Fruit fly (Drosophila melanogaster): ENCODE data around the gene RpS28b.

RpS28b gene

DNA sequence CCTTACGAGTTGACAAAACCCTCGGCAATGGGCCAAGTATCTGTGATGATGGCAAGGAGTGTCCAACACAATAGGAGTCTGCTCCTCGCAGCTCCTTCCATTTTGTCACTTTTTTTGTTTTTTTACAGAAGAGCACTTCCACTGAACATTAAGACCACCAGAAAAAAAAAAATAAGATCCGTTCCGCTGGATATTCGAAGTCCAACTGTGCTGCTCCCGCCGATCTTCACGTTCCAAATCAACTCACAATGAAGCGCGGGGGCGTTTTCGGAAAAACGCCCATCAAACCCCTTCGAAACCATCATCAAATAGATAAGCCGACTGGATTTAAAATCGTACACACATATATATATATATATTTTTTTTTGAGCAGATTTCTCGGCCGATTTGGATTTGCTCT lies 16.8 kb downstream of the RpS28b start, which contains the start of gene Cubn:
TSS of gene Cubn (minus strand) at position 101 of the 400 bp plus-strand sequence.
- no peak for TF ChIP-seq insv (optimal IDR thresholded peaks at IDR 0.05)
- no peak for TF ChIP-seq Sin3A (optimal IDR thresholded peaks at IDR 0.05)
- no peak for TF ChIP-seq ttk (optimal IDR thresholded peaks at IDR 0.05)
- TF ChIP-seq h (optimal IDR thresholded peaks at IDR 0.05) = no peak

DNA sequence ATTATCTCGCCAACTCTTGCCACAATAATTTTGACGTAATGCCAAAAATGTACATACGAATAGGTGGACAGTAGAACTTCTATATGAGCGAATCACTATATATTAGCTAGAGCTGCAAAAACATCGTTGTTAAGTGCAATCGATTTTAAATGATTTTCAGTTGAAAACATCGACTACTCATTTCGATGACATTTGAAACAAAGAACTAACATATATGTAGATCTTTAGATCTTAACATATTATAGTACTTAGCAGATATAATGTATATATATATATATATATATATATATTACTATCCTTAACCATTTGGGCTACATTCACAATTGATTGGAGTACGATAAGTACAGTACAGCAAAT lies 21.7 kb downstream of the RpS28b start, which contains the start of gene CG42395:
TSS of gene CG42395 (minus strand) at position 101 of the 357 bp plus-strand sequence.
- no peak for TF ChIP-seq Sin3A (optimal IDR thresholded peaks at IDR 0.05)
- TF ChIP-seq insv (optimal IDR thresholded peaks at IDR 0.05) = no peak
- no peak for TF ChIP-seq Myc (optimal IDR thresholded peaks at IDR 0.05)
- no peak for TF ChIP-seq psq (optimal IDR thresholded peaks at IDR 0.05)
- no peak for TF ChIP-seq ttk (optimal IDR thresholded peaks at IDR 0.05)
- TF ChIP-seq h (optimal IDR thresholded peaks at IDR 0.05) = no peak

DNA sequence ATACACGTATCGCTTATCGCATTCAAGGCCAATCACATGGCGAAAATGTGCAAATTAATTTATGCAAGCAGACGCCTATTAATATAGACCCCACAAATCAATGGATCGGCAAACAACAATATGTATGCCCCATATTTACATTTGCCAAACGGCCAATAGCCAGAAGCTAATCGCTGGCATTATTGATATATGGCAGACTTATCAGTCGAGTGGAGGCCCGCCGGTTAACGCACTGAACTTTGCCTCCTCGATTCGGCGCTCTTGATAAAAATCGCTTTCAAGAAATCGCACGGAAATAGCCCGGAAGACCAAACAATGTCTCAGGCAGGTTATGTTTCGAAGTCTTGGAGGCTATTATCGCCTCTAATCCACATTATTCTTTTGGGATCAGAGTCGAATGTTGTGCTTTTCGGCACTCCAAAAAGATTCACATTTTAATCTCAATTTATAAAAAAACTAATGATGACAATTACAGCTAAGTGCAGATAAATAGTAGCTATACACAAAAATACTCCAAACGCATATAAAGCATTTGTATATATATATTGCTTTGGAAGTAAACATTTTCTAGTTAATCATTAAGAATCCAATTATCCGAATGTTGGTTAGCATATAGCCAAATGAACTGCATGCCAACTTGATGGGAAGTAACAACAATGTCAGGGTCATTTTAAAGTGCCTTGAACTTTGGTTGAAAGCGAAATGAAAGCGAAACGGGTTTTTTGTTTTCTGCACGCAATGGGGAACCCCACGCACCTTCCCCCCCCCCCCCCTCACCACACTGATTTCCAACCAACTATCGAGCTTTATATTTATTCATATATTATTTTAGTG lies 22.3 kb downstream of the RpS28b start:
- TF ChIP-seq ttk (optimal IDR thresholded peaks at IDR 0.05) (no peak), insv (optimal IDR thresholded peaks at IDR 0.05) (no peak), h (optimal IDR thresholded peaks at IDR 0.05) (no peak), Myc (optimal IDR thresholded peaks at IDR 0.05) (no peak), Sin3A (optimal IDR thresholded peaks at IDR 0.05) (no peak), psq (optimal IDR thresholded peaks at IDR 0.05) (no peak)

DNA sequence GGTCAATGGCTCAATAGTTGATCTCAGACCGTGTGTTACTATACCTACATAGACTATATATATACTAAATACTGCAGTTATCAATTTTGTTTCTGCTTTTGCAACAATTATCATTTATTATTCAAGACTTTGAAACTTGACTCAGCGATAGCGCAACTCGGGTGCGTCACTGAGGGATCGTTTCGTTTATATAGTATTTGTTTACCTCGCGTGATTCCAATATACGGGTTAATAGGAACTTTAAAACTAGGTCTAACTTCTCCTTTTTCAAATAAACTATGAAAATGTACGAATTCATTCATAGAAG lies 22.9 kb downstream of the RpS28b start:
- TF ChIP-seq Myc (optimal IDR thresholded peaks at IDR 0.05) (no peak), psq (optimal IDR thresholded peaks at IDR 0.05) (no peak), Sin3A (optimal IDR thresholded peaks at IDR 0.05) (no peak), h (optimal IDR thresholded peaks at IDR 0.05) (no peak), insv (optimal IDR thresholded peaks at IDR 0.05) (no peak), ttk (optimal IDR thresholded peaks at IDR 0.05) (no peak)

DNA sequence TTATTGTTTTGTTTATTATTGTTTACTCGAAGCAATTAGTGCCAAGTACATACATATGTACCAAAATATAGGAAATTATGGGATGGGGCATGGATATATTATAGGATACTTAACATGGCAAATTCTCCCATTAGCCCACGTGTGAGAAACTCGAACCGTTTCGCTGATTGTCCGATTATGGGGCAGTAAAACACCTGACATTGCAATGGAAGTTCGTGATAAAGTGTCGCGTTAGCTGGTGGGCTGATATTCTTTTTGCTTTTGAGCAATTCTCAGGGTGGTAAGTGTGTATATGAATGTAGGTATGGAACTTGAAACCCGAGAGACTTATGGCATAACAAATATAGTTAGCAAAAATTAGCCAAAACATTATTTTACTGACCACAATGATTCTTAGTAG lies 23.6 kb downstream of the RpS28b start:
- TF ChIP-seq h (optimal IDR thresholded peaks at IDR 0.05) (no peak), Sin3A (optimal IDR thresholded peaks at IDR 0.05) (no peak), Myc (optimal IDR thresholded peaks at IDR 0.05) (no peak)

DNA sequence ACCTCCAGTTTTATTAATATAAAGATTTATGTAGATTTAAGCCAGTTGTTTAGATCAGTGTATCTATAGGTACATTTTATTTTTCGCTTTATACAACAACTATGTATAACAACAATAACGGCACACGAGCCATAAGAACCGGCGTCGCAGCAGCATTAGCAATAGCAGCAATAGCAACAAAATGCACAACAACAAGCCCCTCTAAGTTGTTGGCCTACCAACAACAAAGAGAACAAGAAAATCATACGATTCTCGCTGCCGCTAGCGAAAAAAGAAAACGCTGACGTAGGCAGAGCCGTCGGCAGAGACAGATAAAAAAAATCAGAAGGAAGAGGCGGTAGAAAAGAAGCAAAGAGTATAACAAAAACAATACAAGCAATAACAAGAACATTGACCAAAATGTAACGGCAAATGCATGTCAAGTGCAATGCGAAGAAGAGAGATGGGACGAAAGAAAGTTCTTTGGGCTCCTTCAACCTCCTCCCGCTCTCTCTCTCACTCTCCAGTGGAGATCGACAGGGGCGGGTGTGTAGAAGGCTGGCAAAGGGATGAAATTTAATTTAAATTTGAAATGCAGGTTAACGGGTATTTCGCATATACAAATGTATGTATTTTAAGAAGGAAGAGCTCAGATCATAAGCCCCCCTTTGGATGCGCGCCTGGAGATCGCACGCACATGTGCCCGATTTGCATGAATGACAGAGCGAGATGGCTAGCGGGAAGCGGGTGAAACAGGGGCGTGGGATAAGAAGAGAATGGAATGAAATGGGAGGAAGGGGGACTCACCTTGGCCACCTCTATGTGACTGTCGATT lies 24.5 kb downstream of the RpS28b start:
- TF ChIP-seq Myc (optimal IDR thresholded peaks at IDR 0.05) (no peak), psq (optimal IDR thresholded peaks at IDR 0.05) (no peak), Sin3A (optimal IDR thresholded peaks at IDR 0.05) (no peak), ttk (optimal IDR thresholded peaks at IDR 0.05) (no peak), h (optimal IDR thresholded peaks at IDR 0.05) (no peak), insv (optimal IDR thresholded peaks at IDR 0.05) (no peak)

DNA sequence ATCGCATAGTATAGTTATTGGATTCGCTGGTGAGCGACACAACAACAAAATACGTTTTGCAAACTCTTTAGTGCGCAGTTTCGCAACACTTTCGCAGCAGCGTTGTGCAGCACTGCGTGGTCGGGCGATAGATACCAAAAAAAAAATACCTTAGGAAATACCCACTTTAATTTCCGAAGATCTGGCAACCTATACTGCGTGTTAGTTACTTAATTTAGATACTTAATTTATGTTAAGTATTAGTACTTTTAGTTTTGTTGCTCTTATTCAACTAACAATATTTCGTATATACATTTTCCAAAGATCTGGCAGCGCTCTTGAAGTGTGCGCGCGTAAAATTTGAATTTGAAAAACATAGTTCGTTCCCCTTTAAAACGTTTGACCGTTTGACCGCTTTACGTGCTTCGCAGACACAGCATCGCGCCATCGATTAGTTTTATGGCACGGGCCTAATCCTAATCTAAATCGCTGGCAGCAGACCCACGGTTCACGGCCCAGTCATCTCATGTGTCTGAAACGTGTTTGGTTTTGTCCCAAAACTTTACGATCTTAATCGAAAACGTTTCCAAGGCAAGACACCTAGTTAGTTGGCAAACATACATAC lies 25.6 kb downstream of the RpS28b start, which contains the start of gene LPCAT:
TSS of gene LPCAT (minus strand) at position 70 of the 604 bp plus-strand sequence.
- TF ChIP-seq psq (optimal IDR thresholded peaks at IDR 0.05) (no peak), Myc (optimal IDR thresholded peaks at IDR 0.05) (no peak), insv (optimal IDR thresholded peaks at IDR 0.05) (no peak), Sin3A (optimal IDR thresholded peaks at IDR 0.05) (no peak), ttk (optimal IDR thresholded peaks at IDR 0.05) (no peak), h (optimal IDR thresholded peaks at IDR 0.05) (no peak)

DNA sequence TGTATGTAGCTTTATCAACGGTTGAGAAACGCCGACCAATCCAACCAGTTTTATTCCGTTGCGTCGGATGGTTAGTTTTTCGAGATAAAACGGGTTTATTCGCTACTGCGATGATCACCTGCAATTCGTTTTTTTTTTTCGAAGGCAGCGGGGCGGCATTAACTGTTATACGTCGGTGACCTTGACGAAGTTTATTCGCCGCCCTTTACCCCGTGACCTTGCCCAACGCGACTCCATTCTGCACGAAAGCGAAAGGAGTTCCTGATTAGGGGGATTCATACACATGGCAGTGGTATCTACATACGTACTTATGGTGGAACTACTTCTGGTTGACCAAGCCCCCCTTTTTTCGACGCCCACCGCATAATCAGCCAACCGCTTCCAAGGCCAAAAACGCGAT lies 26.1 kb downstream of the RpS28b start:
- TF ChIP-seq insv (optimal IDR thresholded peaks at IDR 0.05) = no peak
- TF ChIP-seq Sin3A (optimal IDR thresholded peaks at IDR 0.05) = no peak
- TF ChIP-seq h (optimal IDR thresholded peaks at IDR 0.05) = no peak
- TF ChIP-seq Myc (optimal IDR thresholded peaks at IDR 0.05) = no peak
- TF ChIP-seq ttk (optimal IDR thresholded peaks at IDR 0.05) = no peak
- no peak for TF ChIP-seq psq (optimal IDR thresholded peaks at IDR 0.05)

DNA sequence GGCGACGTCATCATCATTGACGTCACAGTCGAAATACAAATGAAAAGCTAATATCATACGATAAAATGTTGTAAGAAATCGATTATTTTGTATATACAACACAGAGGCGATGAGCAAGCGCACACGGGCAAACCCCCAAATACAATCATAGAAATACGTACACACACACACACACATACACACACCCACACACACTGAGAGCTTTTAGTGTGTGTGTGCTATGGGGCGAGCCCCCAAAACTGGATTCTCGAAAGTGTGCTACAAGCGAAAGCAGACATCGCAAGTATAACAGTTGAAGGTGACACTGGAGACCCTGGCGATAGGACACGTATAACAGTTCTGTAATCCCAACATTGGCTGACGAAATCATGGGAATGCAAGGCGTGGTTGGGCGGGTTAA lies 27.4 kb downstream of the RpS28b start:
- TF ChIP-seq ttk (optimal IDR thresholded peaks at IDR 0.05) (no peak), insv (optimal IDR thresholded peaks at IDR 0.05) (no peak), psq (optimal IDR thresholded peaks at IDR 0.05) (no peak), h (optimal IDR thresholded peaks at IDR 0.05) (no peak), Myc (optimal IDR thresholded peaks at IDR 0.05) (no peak)

DNA sequence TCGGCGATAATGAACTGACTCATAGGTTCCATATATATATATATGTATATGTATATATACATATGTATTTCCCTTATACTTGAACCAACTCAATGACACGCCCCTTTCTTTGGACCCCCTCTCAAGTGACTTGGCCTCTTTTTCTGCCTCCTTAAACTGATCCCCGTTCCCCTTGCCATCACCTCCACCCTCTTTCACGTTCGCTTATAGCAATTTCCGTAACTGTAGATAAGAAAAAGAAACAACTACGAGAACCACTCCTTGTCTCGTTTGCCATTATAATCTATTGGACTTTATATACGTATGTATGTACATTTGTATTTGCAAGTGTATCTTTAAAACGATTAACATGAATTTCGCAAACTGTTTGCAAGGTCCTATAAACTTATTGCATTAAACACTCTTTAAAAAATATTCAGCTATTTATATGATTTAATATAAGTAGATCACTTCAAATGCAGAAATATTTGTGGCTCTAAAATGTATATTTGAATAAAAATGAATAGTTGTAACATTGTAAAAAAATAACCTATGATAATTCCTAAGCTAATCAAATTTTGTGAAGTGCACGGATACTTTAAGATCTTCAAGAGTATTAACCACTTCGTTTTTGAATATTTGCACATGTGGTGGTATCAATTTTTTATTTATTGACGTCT lies 28.4 kb downstream of the RpS28b start:
- TF ChIP-seq insv (optimal IDR thresholded peaks at IDR 0.05) (no peak), Myc (optimal IDR thresholded peaks at IDR 0.05) (no peak)

DNA sequence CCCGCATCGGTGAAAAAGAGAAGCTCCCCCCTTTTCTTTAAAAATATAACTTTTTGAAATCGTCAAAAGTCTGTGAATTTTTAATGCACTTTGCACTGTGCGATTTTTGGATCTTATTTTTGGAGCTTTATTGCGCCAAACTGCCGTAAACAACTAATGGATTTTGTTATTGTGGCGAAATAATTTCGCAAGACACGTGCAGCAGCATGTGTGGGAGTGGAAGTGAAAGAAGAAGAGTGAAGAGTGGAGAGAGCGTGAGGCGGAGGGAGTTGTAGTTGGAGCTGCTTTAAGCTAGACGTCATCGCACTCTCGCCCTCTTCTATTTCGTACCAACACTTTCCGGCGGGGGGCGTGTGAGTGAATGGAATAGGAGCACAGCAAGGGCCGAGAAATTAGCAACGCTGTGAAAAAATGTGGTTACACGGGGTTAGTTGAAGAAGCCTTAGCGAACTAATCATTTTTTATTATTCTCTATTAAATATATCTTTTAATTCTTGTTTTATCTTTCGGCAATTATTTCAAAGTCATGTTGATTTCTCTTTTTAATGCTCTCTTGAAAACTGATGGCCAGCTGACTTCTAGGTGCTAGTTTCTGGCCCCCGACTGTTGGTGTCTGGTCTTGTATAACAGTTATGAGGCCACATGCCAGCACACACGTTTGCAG lies 29.1 kb downstream of the RpS28b start:
- TF ChIP-seq insv (optimal IDR thresholded peaks at IDR 0.05) (no peak), Myc (optimal IDR thresholded peaks at IDR 0.05) (no peak), ttk (optimal IDR thresholded peaks at IDR 0.05) (no peak), Sin3A (optimal IDR thresholded peaks at IDR 0.05) (no peak), psq (optimal IDR thresholded peaks at IDR 0.05) (no peak), h (optimal IDR thresholded peaks at IDR 0.05) (no peak)
